Fruit fly (Drosophila melanogaster): ENCODE measurements around the gene CG12104.
A peak's percentile ranks its signal among the peaks of the same experiment; 100 is the strongest.

Gene CG12104

DNA sequence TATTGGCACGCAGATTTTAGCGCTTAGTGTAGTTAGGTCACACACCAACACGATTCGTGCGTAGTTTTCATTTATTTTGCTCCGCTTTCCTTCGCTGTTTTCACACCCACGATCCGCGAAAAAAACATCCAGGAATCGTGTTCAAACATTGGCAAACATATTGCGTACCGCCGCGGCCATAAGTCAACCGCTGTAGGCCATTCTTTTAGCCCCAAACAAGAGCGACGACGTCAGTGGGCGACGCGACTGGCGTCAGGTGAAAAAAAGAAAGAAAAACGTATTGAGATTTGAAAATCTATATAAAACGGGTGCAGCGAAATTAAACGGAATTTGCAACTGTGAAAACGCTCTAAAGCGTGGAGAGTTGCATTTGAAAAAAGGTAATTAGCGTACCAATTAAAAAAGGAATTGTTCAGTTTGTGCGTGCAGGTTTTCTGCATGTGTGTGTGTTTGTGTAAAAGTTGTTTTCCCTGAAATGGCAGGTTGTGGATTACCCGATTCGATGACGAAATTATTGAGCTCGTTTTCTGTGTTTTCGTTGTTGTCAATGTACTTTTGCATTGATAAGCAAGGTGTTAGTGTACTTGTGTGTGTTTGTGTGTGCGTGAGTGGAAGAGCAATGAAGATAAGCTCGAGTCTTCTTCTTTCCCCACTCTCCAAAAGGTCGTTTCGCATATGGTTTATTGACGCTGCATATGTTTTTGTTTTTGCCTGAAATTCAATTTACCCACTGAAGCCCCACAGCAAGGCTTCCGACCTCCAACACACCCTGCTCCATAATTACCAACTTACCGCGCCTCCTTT, 33.1 kb downstream of the CG12104 start, which contains the start of gene Tmep (continued):
- no peak for TF ChIP-seq tin (GFP tag; optimal IDR thresholded peaks at IDR 0.05)
- no peak for TF ChIP-seq z (GFP tag; IDR thresholded peaks at IDR 0.05)
- no peak for TF ChIP-seq CG2875 (GFP tag; optimal IDR thresholded peaks at IDR 0.05)
- TF ChIP-seq CG14441 (GFP tag; IDR thresholded peaks at IDR 0.05): no peak
- no peak for TF ChIP-seq schlank (tag; optimal IDR thresholded peaks at IDR 0.05)
- peak; percentile 28 for TF ChIP-seq mirr (GFP tag; optimal IDR thresholded peaks at IDR 0.05)
- TF ChIP-seq CG15601 (tag; optimal IDR thresholded peaks at IDR 0.05): no peak
- no peak for TF ChIP-seq ftz-f1 (GFP tag; optimal IDR thresholded peaks at IDR 0.05)
- TF ChIP-seq CG8281 (tag; optimal IDR thresholded peaks at IDR 0.05): no peak
- TF ChIP-seq Dbx (GFP tag; IDR thresholded peaks at IDR 0.05): 0 out of 3 replicates have a peak, but pooled peaks have one; percentile 26
- no peak for TF ChIP-seq Xbp1 (GFP tag; optimal IDR thresholded peaks at IDR 0.05)
- no peak for TF ChIP-seq Dip2 (GFP tag; IDR thresholded peaks at IDR 0.05)
- TF ChIP-seq ham (GFP tag; IDR thresholded peaks at IDR 0.05): no peak
- peak; percentile 8 for TF ChIP-seq YL-1 (GFP tag; optimal IDR thresholded peaks at IDR 0.05)
- TF ChIP-seq CG34224 (GFP tag; IDR thresholded peaks at IDR 0.05; ENCODE audit: partially characterized antibody): no peak
- no peak for TF ChIP-seq ci (GFP tag; IDR thresholded peaks at IDR 0.05)
- TF ChIP-seq crp (GFP tag; optimal IDR thresholded peaks at IDR 0.05): no peak
- TF ChIP-seq gem (tag; optimal IDR thresholded peaks at IDR 0.05): no peak
- TF ChIP-seq abd-A (tag; optimal IDR thresholded peaks at IDR 0.05): no peak
- no peak for TF ChIP-seq Side (GFP tag; optimal IDR thresholded peaks at IDR 0.05)
- TF ChIP-seq chm (GFP tag; IDR thresholded peaks at IDR 0.05): no peak; the same call in 1 of the 2 replicates
- TF ChIP-seq Oaz (GFP tag; IDR thresholded peaks at IDR 0.05): no peak
- peak in 1 of 2 experiments; percentile 3 for TF ChIP-seq Trl (optimal IDR thresholded peaks at IDR 0.05)
- TF ChIP-seq Trl (GFP tag; optimal IDR thresholded peaks at IDR 0.05): no peak
- TF ChIP-seq CG30020 (tag; optimal IDR thresholded peaks at IDR 0.05): peak; percentile 67
- TF ChIP-seq CG11093 (GFP tag; IDR thresholded peaks at IDR 0.05): no peak
- TF ChIP-seq tio (GFP tag; optimal IDR thresholded peaks at IDR 0.05): no peak
- TF ChIP-seq Asciz (GFP tag; optimal IDR thresholded peaks at IDR 0.05): no peak
- TF ChIP-seq Ets97D (GFP tag; optimal IDR thresholded peaks at IDR 0.05): peak; percentile 3
- peak; percentile 8 for TF ChIP-seq CG3163 (GFP tag; optimal IDR thresholded peaks at IDR 0.05)
- peak; percentile 89 for TF ChIP-seq CG17385 (GFP tag; optimal IDR thresholded peaks at IDR 0.05)
- TF ChIP-seq HLH4C (GFP tag; IDR thresholded peaks at IDR 0.05; ENCODE audit: partially characterized antibody): no peak
- no peak for TF ChIP-seq HHEX (GFP tag; optimal IDR thresholded peaks at IDR 0.05)
- no peak for TF ChIP-seq gt (GFP tag; IDR thresholded peaks at IDR 0.05)
- no peak for TF ChIP-seq pnt (GFP tag; optimal IDR thresholded peaks at IDR 0.05)
- peak; percentile 72; the same call in 2 of the 4 replicates for TF ChIP-seq chinmo (GFP tag; IDR thresholded peaks at IDR 0.05; ENCODE audit: partially characterized antibody)
- no peak for TF ChIP-seq trh (GFP tag; optimal IDR thresholded peaks at IDR 0.05)
- no peak for TF ChIP-seq maf-S (GFP tag; optimal IDR thresholded peaks at IDR 0.05)
- TF ChIP-seq CG32532 (GFP tag; IDR thresholded peaks at IDR 0.05): 0 out of 2 replicates have a peak, but pooled peaks have one; percentile 19
- no peak for TF ChIP-seq ranshi (GFP tag; IDR thresholded peaks at IDR 0.05)
- no peak for TF ChIP-seq CG4820 (GFP tag; optimal IDR thresholded peaks at IDR 0.05)
- TF ChIP-seq ab (GFP tag; optimal IDR thresholded peaks at IDR 0.05): no peak
